Fruit fly (Drosophila melanogaster) Kc167 (cell line): ENCODE measurements around the gene sba.

Experiments used
- Myc ChIP-seq: fragments of >200 bp; optimal IDR thresholded peaks from 2 replicates; lab custom pipeline; 2017; ENCODE audit warnings: missing external identifiers
- Sin3A ChIP-seq: fragments of >200 bp; optimal IDR thresholded peaks from 2 replicates; lab custom pipeline; 2018; ENCODE audit warnings: missing external identifiers
- h ChIP-seq: fragments of >200 bp; optimal IDR thresholded peaks from 3 replicates; lab custom pipeline; 2018; ENCODE audit warnings: missing external identifiers
- insv ChIP-seq: fragments of >200 bp; optimal IDR thresholded peaks from 3 replicates; lab custom pipeline; 2018; ENCODE audit warnings: missing external identifiers
- psq ChIP-seq: fragments of >200 bp; optimal IDR thresholded peaks from 2 replicates; lab custom pipeline; 2017; ENCODE audit warnings: missing external identifiers
- ttk ChIP-seq: sonication (Bioruptor generic); optimal IDR thresholded peaks from 2 replicates; lab custom pipeline; 2017; ENCODE audit warnings: missing external identifiers

- TF ChIP-seq Myc (lab: Kevin White, UChicago) (no peak), Sin3A (lab: Kevin White, UChicago) (no peak), ttk (lab: Kevin White, UChicago) (no peak), h (lab: Kevin White, UChicago) (no peak), insv (lab: Kevin White, UChicago) (no peak), psq (lab: Kevin White, UChicago) (no peak)
These were observed 76.7 kb downstream of the sba start for dm6 chr3R:23846107-23846506.
